Fruit fly (Drosophila melanogaster) whole organism, embryonic: ENCODE results near the gene CG46465.

Experiments used
- Awh ChIP-seq: fragments of 200-800 bp; sonication (Bioruptor generic); IDR thresholded peaks from 2 replicates; pipeline ENCODE4, ENCODE4 v1.3.6; 2022; ENCODE audit warnings: missing biosample characterization, missing genetic modification characterization
- BtbVII ChIP-seq: fragments of 200-800 bp; sonication (Bioruptor generic); optimal IDR thresholded peaks from 3 replicates; lab custom pipeline; 2017; ENCODE audit warnings: missing biosample characterization, mild to moderate bottlenecking, missing genetic modification characterization
- C15 ChIP-seq: fragments of 200-800 bp; sonication (Bioruptor generic); IDR thresholded peaks from 3 replicates; pipeline ENCODE4 v1.3.6; 2022; ENCODE audit warnings: missing biosample characterization, missing genetic modification characterization
- CG10274 ChIP-seq: fragments of 200-800 bp; sonication (Bioruptor generic); optimal IDR thresholded peaks from 3 replicates; lab custom pipeline; 2017; ENCODE audit warnings: missing biosample characterization, mild to moderate bottlenecking, missing genetic modification characterization
- CG10462 ChIP-seq: fragments of 200-800 bp; sonication (Bioruptor generic); optimal IDR thresholded peaks from 2 replicates; lab custom pipeline; 2016; ENCODE audit warnings: missing biosample characterization, missing genetic modification characterization
- CG11398 ChIP-seq: fragments of 200-800 bp; sonication (Bioruptor generic); optimal IDR thresholded peaks from 2 replicates; lab custom pipeline; 2016; ENCODE audit warnings: missing biosample characterization, missing genetic modification characterization
- CG11696 ChIP-seq: fragments of 200-800 bp; sonication (Bioruptor generic); IDR thresholded peaks from 2 replicates; pipeline ENCODE4 v1.3.6; 2022; ENCODE audit warnings: missing biosample characterization, missing genetic modification characterization
- CG12104 ChIP-seq: fragments of 200-800 bp; sonication (Bioruptor generic); optimal IDR thresholded peaks from 3 replicates; lab custom pipeline; 2016; ENCODE audit warnings: missing biosample characterization, missing genetic modification characterization
- CG12744 ChIP-seq: fragments of 200-800 bp; sonication (Bioruptor generic); optimal IDR thresholded peaks from 2 replicates; lab custom pipeline; 2016; ENCODE audit warnings: missing biosample characterization, missing genetic modification characterization
- CG16815 ChIP-seq: fragments of 200-800 bp; sonication (Bioruptor generic); optimal IDR thresholded peaks from 3 replicates; lab custom pipeline; 2017; ENCODE audit warnings: missing biosample characterization, mild to moderate bottlenecking, missing genetic modification characterization
- CG18262 ChIP-seq: fragments of 200-800 bp; optimal IDR thresholded peaks from 3 replicates; lab custom pipeline; 2019; ENCODE audit warnings: missing biosample characterization, mild to moderate bottlenecking, missing genetic modification characterization, moderate library complexity
- CG3065 ChIP-seq: fragments of 200-800 bp; sonication (Bioruptor generic); optimal IDR thresholded peaks from 2 replicates; lab custom pipeline; 2016; ENCODE audit warnings: missing biosample characterization, missing genetic modification characterization
- CG31388 ChIP-seq: fragments of 200-800 bp; sonication (Bioruptor generic); optimal IDR thresholded peaks from 2 replicates; lab custom pipeline; 2016; ENCODE audit warnings: missing biosample characterization, missing genetic modification characterization
- CG31441 ChIP-seq: fragments of 200-800 bp; sonication (Bioruptor generic); IDR thresholded peaks from 2 replicates; pipeline ENCODE4 v1.3.6; 2022; ENCODE audit warnings: missing biosample characterization, missing genetic modification characterization
- CG3838 ChIP-seq: fragments of 200-800 bp; sonication (Bioruptor generic); optimal IDR thresholded peaks from 3 replicates; lab custom pipeline; 2016; ENCODE audit warnings: missing biosample characterization, missing genetic modification characterization
- CG4328 ChIP-seq: fragments of 200-800 bp; sonication (Bioruptor generic); optimal IDR thresholded peaks from 3 replicates; lab custom pipeline; 2017; ENCODE audit warnings: missing biosample characterization, missing genetic modification reagents, missing genetic modification characterization
- CG6854 ChIP-seq: fragments of 200-800 bp; sonication (Bioruptor generic); optimal IDR thresholded peaks from 3 replicates; lab custom pipeline; 2017; ENCODE audit warnings: missing biosample characterization, mild to moderate bottlenecking, missing genetic modification characterization
- CG7928 ChIP-seq: fragments of 200-800 bp; sonication (Bioruptor generic); optimal IDR thresholded peaks from 2 replicates; lab custom pipeline; 2017; ENCODE audit warnings: missing biosample characterization, mild to moderate bottlenecking, missing genetic modification characterization
- CG8089 ChIP-seq: fragments of 200-800 bp; sonication (Bioruptor generic); optimal IDR thresholded peaks from 3 replicates; lab custom pipeline; 2016; ENCODE audit warnings: missing biosample characterization, missing genetic modification characterization
- Camta ChIP-seq: fragments of 200-800 bp; sonication (Bioruptor generic); optimal IDR thresholded peaks from 2 replicates; lab custom pipeline; 2016; ENCODE audit warnings: missing biosample characterization, missing genetic modification characterization
- Deaf1 ChIP-seq: fragments of 200-800 bp; optimal IDR thresholded peaks from 3 replicates; lab custom pipeline; 2019; ENCODE audit warnings: missing biosample characterization, mild to moderate bottlenecking, missing genetic modification characterization, moderate library complexity
- Dfd ChIP-seq, 2 experiments: fragments of >200 bp; optimal IDR thresholded peaks; 2 replicates each; lab custom pipeline; 2017; ENCODE audit warnings: missing biosample characterization in 2 of 2, missing genetic modification characterization in 2 of 2
- HLH3B ChIP-seq: fragments of 200-800 bp; sonication (Bioruptor generic); IDR thresholded peaks from 2 replicates; pipeline ENCODE4 v1.3.6; 2022; ENCODE audit warnings: missing biosample characterization, missing genetic modification characterization
- MESR4 ChIP-seq: fragments of 200-800 bp; sonication (Bioruptor generic); optimal IDR thresholded peaks from 2 replicates; lab custom pipeline; 2018; ENCODE audit warnings: missing biosample characterization, mild to moderate bottlenecking, missing genetic modification characterization, moderate library complexity
- Nf-YA ChIP-seq: fragments of 200-800 bp; sonication (Bioruptor generic); IDR thresholded peaks from 2 replicates; pipeline ENCODE4 v1.3.6; 2022; ENCODE audit warnings: missing biosample characterization, missing genetic modification characterization
- Six4 ChIP-seq: fragments of 200-800 bp; sonication (Bioruptor generic); optimal IDR thresholded peaks from 2 replicates; lab custom pipeline; 2016; ENCODE audit warnings: missing biosample characterization, missing genetic modification characterization
- ab ChIP-seq: fragments of 200-800 bp; sonication (Bioruptor generic); optimal IDR thresholded peaks from 2 replicates; lab custom pipeline; 2016; ENCODE audit warnings: missing biosample characterization, missing genetic modification characterization
- cad ChIP-seq: fragments of >200 bp; optimal IDR thresholded peaks from 2 replicates; lab custom pipeline; 2017; ENCODE audit warnings: missing biosample characterization, missing genetic modification characterization
- caup ChIP-seq: fragments of 200-800 bp; sonication (Bioruptor generic); optimal IDR thresholded peaks from 3 replicates; lab custom pipeline; 2017; ENCODE audit warnings: missing biosample characterization, mild to moderate bottlenecking, missing genetic modification characterization, moderate library complexity; ENCODE audit not compliant: severe bottlenecking
- cwo ChIP-seq: fragments of 200-800 bp; sonication (Bioruptor generic); optimal IDR thresholded peaks from 3 replicates; lab custom pipeline; 2017; ENCODE audit warnings: missing biosample characterization, missing genetic modification characterization, mild to moderate bottlenecking, moderate library complexity, missing genetic modification reagents
- dmrt99B ChIP-seq: fragments of 200-800 bp; sonication (Bioruptor generic); optimal IDR thresholded peaks from 2 replicates; lab custom pipeline; 2018; ENCODE audit warnings: missing biosample characterization, mild to moderate bottlenecking, missing genetic modification characterization, moderate library complexity
- emc ChIP-seq: fragments of 200-800 bp; sonication (Bioruptor generic); optimal IDR thresholded peaks from 2 replicates; lab custom pipeline; 2016; ENCODE audit warnings: missing biosample characterization, missing genetic modification characterization
- ewg ChIP-seq: fragments of 200-800 bp; sonication (Bioruptor generic); optimal IDR thresholded peaks from 3 replicates; lab custom pipeline; 2017; ENCODE audit warnings: mild to moderate bottlenecking, missing biosample characterization, missing genetic modification reagents, missing genetic modification characterization
- fd102C ChIP-seq: fragments of 200-800 bp; sonication (Bioruptor generic); optimal IDR thresholded peaks from 2 replicates; lab custom pipeline; 2018; ENCODE audit warnings: missing biosample characterization, mild to moderate bottlenecking, missing genetic modification characterization, moderate library complexity
- fd96Cb ChIP-seq: fragments of 200-800 bp; sonication (Bioruptor generic); optimal IDR thresholded peaks from 2 replicates; lab custom pipeline; 2018; ENCODE audit warnings: missing biosample characterization, mild to moderate bottlenecking, missing genetic modification characterization, moderate library complexity
- gem ChIP-seq: fragments of 200-800 bp; sonication (Bioruptor generic); optimal IDR thresholded peaks from 2 replicates; lab custom pipeline; 2019; ENCODE audit warnings: missing biosample characterization, mild to moderate bottlenecking, missing genetic modification characterization, moderate library complexity
- hb ChIP-seq: fragments of 200-800 bp; sonication (Bioruptor generic); IDR thresholded peaks from 3 replicates; pipeline ENCODE4 v1.3.6; 2022; ENCODE audit warnings: missing biosample characterization, missing genetic modification characterization; ENCODE audit not compliant: partially characterized antibody
- jing ChIP-seq: fragments of 200-800 bp; sonication (Bioruptor generic); optimal IDR thresholded peaks from 2 replicates; lab custom pipeline; 2018; ENCODE audit warnings: missing biosample characterization, mild to moderate bottlenecking, missing genetic modification characterization
- maf-S ChIP-seq: fragments of 200-800 bp; sonication (Bioruptor generic); optimal IDR thresholded peaks from 2 replicates; lab custom pipeline; 2016; ENCODE audit warnings: missing biosample characterization, missing genetic modification characterization
- nom ChIP-seq: fragments of 200-800 bp; sonication (Bioruptor generic); optimal IDR thresholded peaks from 2 replicates; lab custom pipeline; 2017; ENCODE audit warnings: missing biosample characterization, missing genetic modification characterization, mild to moderate bottlenecking, moderate library complexity, missing genetic modification reagents
- onecut ChIP-seq: fragments of 200-800 bp; sonication (Bioruptor generic); IDR thresholded peaks from 2 replicates; pipeline ENCODE4 v1.3.6; 2022; ENCODE audit warnings: missing biosample characterization, missing genetic modification characterization
- otp ChIP-seq: fragments of 200-800 bp; sonication (Bioruptor generic); IDR thresholded peaks from 3 replicates; pipeline ENCODE4, ENCODE4 v1.3.6; 2022; ENCODE audit warnings: missing biosample characterization, missing genetic modification characterization
- phol ChIP-seq: fragments of 200-800 bp; sonication (Bioruptor generic); optimal IDR thresholded peaks from 3 replicates; lab custom pipeline; 2018; ENCODE audit warnings: missing biosample characterization, mild to moderate bottlenecking, missing genetic modification characterization, moderate library complexity
- rib ChIP-seq: fragments of 200-800 bp; sonication (Bioruptor generic); IDR thresholded peaks from 2 replicates; pipeline ENCODE4 v1.3.6; 2022; ENCODE audit warnings: missing biosample characterization, missing genetic modification characterization
- sisA ChIP-seq: fragments of 200-800 bp; sonication (Bioruptor generic); IDR thresholded peaks from 2 replicates; pipeline ENCODE4 v1.3.6; 2022; ENCODE audit warnings: missing biosample characterization, missing genetic modification characterization
- trem ChIP-seq: fragments of 200-800 bp; optimal IDR thresholded peaks from 3 replicates; lab custom pipeline; 2019; ENCODE audit warnings: missing biosample characterization, mild to moderate bottlenecking, missing genetic modification characterization, moderate library complexity
- unc-4 ChIP-seq: fragments of 200-800 bp; sonication (Bioruptor generic); IDR thresholded peaks from 2 replicates; pipeline ENCODE4 v1.3.6; 2022; ENCODE audit warnings: missing biosample characterization, missing genetic modification characterization; ENCODE audit not compliant: partially characterized antibody
- zfh2 ChIP-seq: fragments of 200-800 bp; sonication (Bioruptor generic); optimal IDR thresholded peaks from 2 replicates; lab custom pipeline; 2016; ENCODE audit warnings: missing biosample characterization, missing genetic modification characterization

Gene CG46465

DNA sequence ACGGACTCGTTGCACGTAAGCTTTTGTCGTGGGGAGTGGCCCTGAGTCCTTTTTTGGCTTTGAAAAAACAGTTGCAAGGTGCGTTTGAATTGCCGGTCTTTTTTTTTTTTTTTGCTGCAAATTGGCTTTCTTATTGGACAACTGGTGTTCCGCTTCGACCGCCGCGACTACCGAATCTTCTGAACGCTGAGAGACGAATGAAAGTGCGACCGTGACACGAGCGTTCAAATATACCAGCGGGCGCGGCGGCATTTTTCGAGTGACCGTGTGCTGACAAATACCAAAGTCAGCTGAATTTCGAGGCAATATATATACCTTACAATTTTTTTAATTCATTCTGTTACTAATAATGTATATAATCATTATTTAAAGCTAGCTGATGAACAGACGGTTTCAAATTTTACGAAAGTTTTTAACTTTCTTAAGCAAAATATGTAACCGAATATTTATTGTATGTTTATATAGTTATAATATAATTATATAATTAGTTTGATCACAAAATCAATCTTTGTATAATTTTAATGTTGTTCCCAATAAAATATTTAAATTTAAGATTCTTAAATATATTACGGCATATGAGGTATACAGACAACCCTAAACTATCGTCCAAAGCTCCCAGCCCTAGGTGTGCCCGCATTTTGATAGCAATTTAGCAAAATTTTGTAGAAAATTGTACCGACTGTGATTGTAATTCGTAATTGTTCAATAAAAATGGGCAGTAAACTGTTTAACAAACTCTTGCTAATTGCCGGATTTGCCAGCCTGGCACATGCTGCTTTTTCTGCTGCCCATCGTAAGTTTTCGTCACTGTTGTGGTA, 5.0 kb upstream of the CG46465 start, which contains the start of the genes Swip-1 and EMC5 (continued):
- TF ChIP-seq Awh (GFP tag; lab: Robert Waterston, UW), result peak; percentile 51; the same call in 1 of the 2 replicates
- peak; percentile 60 for TF ChIP-seq trem
- no peak for TF ChIP-seq jing
- no peak for TF ChIP-seq emc
- TF ChIP-seq nom (GFP tag; lab: Kevin White, UChicago), result peak; percentile 43
- peak; percentile 13 for TF ChIP-seq zfh2
- TF ChIP-seq CG11696 (GFP tag; lab: Robert Waterston, UW), result no peak; the same call in 1 of the 2 replicates
- peak; percentile 33 for TF ChIP-seq CG7928 (GFP tag; lab: Kevin White, UChicago)
- TF ChIP-seq cwo (GFP tag; lab: Kevin White, UChicago), result no peak
- no peak for TF ChIP-seq Dfd (GFP tag; optimal IDR thresholded peaks at IDR 0.05; lab: Kevin White, UChicago)
- TF ChIP-seq CG31441 (GFP tag; lab: Robert Waterston, UW), result peak; percentile 83
- peak; percentile 58; the same call in 1 of the 2 replicates for TF ChIP-seq unc-4
- TF ChIP-seq onecut (GFP tag; lab: Robert Waterston, UW), result no peak
- TF ChIP-seq Nf-YA (GFP tag; lab: Robert Waterston, UW), result 0 out of 2 replicates have a peak, but pooled peaks have one; percentile 32
- TF ChIP-seq Deaf1 (tag; lab: Kevin White, UChicago), result peak; percentile 66
- peak; percentile 60 for TF ChIP-seq CG4328 (GFP tag; lab: Kevin White, UChicago)
- 0 out of 3 replicates have a peak, but pooled peaks have one; percentile 25 for TF ChIP-seq C15
- peak; percentile 48 for TF ChIP-seq CG16815 (GFP tag; lab: Kevin White, UChicago)
- no peak for TF ChIP-seq CG12744 (GFP tag; lab: Kevin White, UChicago)
- no peak for TF ChIP-seq CG3838 (GFP tag; lab: Kevin White, UChicago)
- TF ChIP-seq Camta (GFP tag; lab: Kevin White, UChicago), result no peak
- TF ChIP-seq gem (tag; lab: Kevin White, UChicago), result peak; percentile 84
- peak; percentile 31 for TF ChIP-seq Six4 (GFP tag; lab: Kevin White, UChicago)
- no peak; the same call in 2 of the 3 replicates for TF ChIP-seq otp
- peak; percentile 52 for TF ChIP-seq dmrt99B (tag; lab: Kevin White, UChicago)
- TF ChIP-seq ab (GFP tag; lab: Kevin White, UChicago), result no peak
- TF ChIP-seq CG6854, result no peak
- TF ChIP-seq cad (GFP tag; lab: Kevin White, UChicago), result no peak
- TF ChIP-seq rib (GFP tag; lab: Robert Waterston, UW), result 0 out of 2 replicates have a peak, but pooled peaks have one; percentile 20
- peak; percentile 73 for TF ChIP-seq MESR4 (GFP tag; lab: Kevin White, UChicago)
- TF ChIP-seq CG11398 (GFP tag; lab: Kevin White, UChicago), result no peak
- TF ChIP-seq maf-S (GFP tag; lab: Kevin White, UChicago), result no peak
- TF ChIP-seq HLH3B (GFP tag; lab: Robert Waterston, UW), result peak; percentile 52; the same call in 1 of the 2 replicates
- peak; percentile 42; the same call in 1 of the 3 replicates for TF ChIP-seq hb (GFP tag; lab: Robert Waterston, UW)
- TF ChIP-seq CG18262 (tag; lab: Kevin White, UChicago), result peak; percentile 78
- peak; percentile 27 for TF ChIP-seq caup (GFP tag; lab: Kevin White, UChicago)
- TF ChIP-seq BtbVII (GFP tag; lab: Kevin White, UChicago), result no peak
- peak; percentile 9 for TF ChIP-seq CG31388 (GFP tag; lab: Kevin White, UChicago)
- peak; percentile 84 for TF ChIP-seq phol (tag; lab: Kevin White, UChicago)
- TF ChIP-seq CG8089, result no peak
- peak; percentile 16 for TF ChIP-seq ewg (GFP tag; lab: Kevin White, UChicago)
- TF ChIP-seq CG12104 (GFP tag; lab: Kevin White, UChicago), result peak; percentile 71
- peak; percentile 55 for TF ChIP-seq fd96Cb (tag; lab: Kevin White, UChicago)
- TF ChIP-seq fd102C (GFP tag; lab: Kevin White, UChicago), result no peak
- TF ChIP-seq CG3065 (GFP tag; lab: Kevin White, UChicago), result no peak
- TF ChIP-seq CG10462, result no peak
- TF ChIP-seq CG10274, result no peak
- peak; percentile 60; the same call in 1 of the 2 replicates for TF ChIP-seq sisA
